Fruit fly (Drosophila melanogaster): ENCODE measurements around the gene Blos4.

- TF ChIP-seq psq (optimal IDR thresholded peaks at IDR 0.05) = no peak
- no peak for TF ChIP-seq pan (optimal IDR thresholded peaks at IDR 0.05)
- TF ChIP-seq CG8478 (optimal IDR thresholded peaks at IDR 0.05) = no peak
- TF ChIP-seq EcR (GFP tag; optimal IDR thresholded peaks at IDR 0.05) = no peak
- TF ChIP-seq usp (GFP tag; optimal IDR thresholded peaks at IDR 0.05) = no peak
- no peak for TF ChIP-seq Dll (optimal IDR thresholded peaks at IDR 0.05)
Observed at dm6 chr3L:10866633-10867379, 12.1 kb upstream of the Blos4 start.

All from whole organism.